Fruit fly (Drosophila melanogaster): ENCODE results near the gene CG9686.

dm6 chrX:9909384-9909783, 29.7 kb downstream of the CG9686 start:
- no peak for TF ChIP-seq CG8478 (optimal IDR thresholded peaks at IDR 0.05)
- no peak for TF ChIP-seq CTCF (optimal IDR thresholded peaks at IDR 0.05)

Measured in S2 (cell line).